Worm (Caenorhabditis elegans): ENCODE measurements around the gene Y116A8C.3.

Gene Y116A8C.3

DNA sequence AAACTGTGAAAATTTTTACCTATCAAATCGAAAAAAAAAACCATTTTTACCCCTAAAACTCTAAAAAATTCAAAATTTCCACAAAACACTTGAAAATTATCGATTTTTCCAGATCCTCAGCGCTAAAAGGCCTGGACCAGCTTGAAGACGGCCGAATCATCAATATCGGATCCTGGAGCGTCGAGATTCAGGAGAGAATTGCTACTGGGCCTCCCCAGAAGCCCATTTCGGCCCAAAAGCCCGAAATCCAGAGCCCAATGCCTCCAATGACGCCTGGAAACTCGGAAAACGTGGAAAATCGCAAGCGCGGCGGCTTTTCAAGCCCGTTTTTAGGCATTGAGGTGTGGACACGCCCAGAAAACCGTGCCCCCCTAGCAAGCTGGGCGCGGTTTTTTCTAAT lies 36.5 kb downstream of the Y116A8C.3 start:
- TF ChIP-seq ref-1 (GFP tag; conservative IDR thresholded peaks at IDR 0.05): no peak
- TF ChIP-seq T22C8.4 (GFP tag; IDR thresholded peaks at IDR 0.05): 0 out of 2 replicates have a peak, but pooled peaks have one; percentile 46

DNA sequence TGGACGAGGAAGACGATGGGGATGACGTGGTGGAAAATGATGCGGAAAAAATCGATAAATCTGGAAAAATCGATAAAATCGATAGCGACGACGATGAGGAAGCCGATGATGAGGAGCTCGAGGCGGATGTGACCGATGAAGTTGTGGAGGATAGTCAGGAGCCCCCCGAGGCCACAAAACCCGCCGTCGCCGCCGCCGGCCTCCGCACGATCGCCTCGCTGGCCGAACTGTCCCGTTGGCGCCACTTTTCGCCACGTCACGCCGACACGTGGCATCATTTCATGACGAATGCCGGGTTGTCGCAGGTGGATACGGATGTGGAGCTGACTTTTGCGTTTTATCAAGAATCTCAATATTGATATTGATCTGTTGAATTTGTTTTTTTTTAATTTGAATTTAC lies 46.6 kb downstream of the Y116A8C.3 start:
- TF ChIP-seq cog-1 (tag; optimal IDR thresholded peaks at IDR 0.05) (no peak), med-1 (GFP tag; optimal IDR thresholded peaks at IDR 0.05; ENCODE audit: insufficient read depth) (no peak), T22C8.4 (GFP tag; IDR thresholded peaks at IDR 0.05) (peak; percentile 48; the same call in 1 of the 2 replicates), tab-1 (GFP tag; IDR thresholded peaks at IDR 0.05) (no peak)

All from whole organism, midembryonic.